Worm (Caenorhabditis elegans) whole organism, L4/young adult: ENCODE data around the gene fbxb-98.

Source experiments
- W03F9.2 ChIP-seq: fragments of 150-350 bp; optimal IDR thresholded peaks from 2 replicates; lab custom pipeline; 2014; ENCODE audit warnings: missing biosample characterization, missing genetic modification characterization
- dao-5 ChIP-seq: sonication (generic microtip); optimal IDR thresholded peaks from 2 replicates; lab custom pipeline; 2016; ENCODE audit warnings: missing genotype, missing genetic modification characterization, moderate library complexity, missing compliant biosample characterization
- him-1 ChIP-seq: sonication (generic microtip); optimal IDR thresholded peaks from 2 replicates; lab custom pipeline; 2016; ENCODE audit warnings: missing genotype, missing genetic modification reagents, missing genetic modification characterization, missing compliant biosample characterization

Gene fbxb-98

DNA sequence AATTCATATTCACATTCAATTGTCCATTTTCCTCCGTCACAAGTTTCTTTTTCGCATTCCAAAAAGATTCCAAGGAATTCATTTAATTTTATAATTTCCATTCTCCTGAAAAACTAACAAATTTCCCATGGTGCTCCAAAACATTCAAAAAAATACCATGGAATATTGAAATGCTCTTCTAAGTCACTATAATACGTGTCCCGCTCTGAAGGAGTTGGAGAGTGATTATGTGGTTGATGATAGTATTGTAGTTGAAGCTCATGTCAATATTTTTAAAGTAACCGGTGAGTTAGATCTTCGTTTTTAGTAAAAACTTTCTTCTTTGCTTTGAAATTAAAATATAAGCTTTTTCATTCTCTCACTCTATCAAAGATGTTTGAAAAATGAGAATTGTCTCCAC, 28.2 kb downstream of the fbxb-98 start, which contains the start of gene math-9:
Gene math-9 (minus strand): TSS at position 101 of the 400 bp plus-strand sequence.
- TF ChIP-seq dao-5 (tag; lab: Kevin White, UChicago) = no peak
- TF ChIP-seq W03F9.2 (tag; lab: Kevin White, UChicago) = no peak
- TF ChIP-seq him-1 = no peak

DNA sequence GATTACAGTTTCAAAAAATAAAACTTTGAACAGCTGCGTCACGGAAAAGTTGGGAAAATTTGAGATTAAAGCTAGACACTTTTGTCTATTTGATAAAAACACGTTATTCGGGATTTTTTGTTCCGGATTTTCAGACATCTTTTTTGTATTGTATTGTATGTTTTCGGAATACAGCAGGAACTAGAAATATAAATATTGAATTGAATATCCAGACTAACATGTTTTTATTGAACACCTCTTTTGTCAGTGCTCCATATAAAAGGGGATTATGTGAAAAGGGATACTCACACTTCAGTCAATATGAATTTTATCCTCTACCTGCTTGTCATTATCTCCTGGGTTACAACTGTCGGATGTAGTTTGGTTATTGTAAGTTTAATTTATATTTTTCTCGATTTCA, 31.5 kb downstream of the fbxb-98 start, which contains the start of gene C16C4.1:
Gene C16C4.1 (plus strand): TSS at position 301 of the 400 bp plus-strand sequence.
- no peak for TF ChIP-seq dao-5 (tag; lab: Kevin White, UChicago)
- no peak for TF ChIP-seq W03F9.2 (tag; lab: Kevin White, UChicago)
- no peak for TF ChIP-seq him-1

DNA sequence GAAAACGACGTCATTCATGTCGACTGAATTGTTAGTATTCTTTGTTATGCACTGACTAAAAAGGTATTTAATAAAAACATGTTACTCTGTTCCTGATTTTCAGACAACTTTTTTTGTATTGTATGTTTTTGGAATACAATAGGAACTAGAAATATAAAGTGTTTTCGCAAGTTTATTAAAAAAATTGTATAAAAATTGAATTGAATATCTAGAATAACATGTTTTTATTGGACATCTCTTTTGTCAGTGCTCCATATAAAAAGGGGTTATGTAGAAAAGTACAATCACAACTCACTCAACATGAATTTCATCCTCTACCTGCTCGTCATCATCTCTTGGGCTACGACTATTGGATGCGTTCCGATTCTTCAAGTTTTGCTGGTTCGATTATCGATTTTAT, 32.8 kb downstream of the fbxb-98 start, which contains the start of gene C46F9.5:
Gene C46F9.5 (plus strand): TSS at position 301 of the 400 bp plus-strand sequence.
- no peak for TF ChIP-seq him-1
- no peak for TF ChIP-seq W03F9.2 (tag; lab: Kevin White, UChicago)
- TF ChIP-seq dao-5 (tag; lab: Kevin White, UChicago) = no peak

DNA sequence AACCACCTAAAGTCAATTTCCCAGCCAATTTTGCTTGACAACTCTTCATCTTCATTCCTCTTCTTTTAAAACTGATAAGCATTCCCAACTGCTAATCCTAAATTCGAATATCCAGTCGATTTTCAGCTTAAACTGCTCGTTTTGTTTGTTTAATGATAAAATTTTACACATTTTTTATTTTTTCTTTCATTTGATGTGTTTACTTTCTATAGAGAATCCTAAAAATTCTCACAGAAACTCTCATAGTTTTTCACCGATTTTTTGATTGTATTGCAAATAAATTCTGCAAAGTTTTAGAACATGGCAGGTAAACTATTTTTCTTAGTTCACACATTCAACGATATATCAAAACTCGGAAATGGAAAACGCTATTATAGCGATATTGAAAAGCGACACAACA, 33.3 kb downstream of the fbxb-98 start, which contains the start of gene math-25:
Gene math-25 (plus strand): TSS at position 301 of the 400 bp plus-strand sequence.
- no peak for TF ChIP-seq him-1
- no peak for TF ChIP-seq W03F9.2 (tag; lab: Kevin White, UChicago)
- no peak for TF ChIP-seq dao-5 (tag; lab: Kevin White, UChicago)

DNA sequence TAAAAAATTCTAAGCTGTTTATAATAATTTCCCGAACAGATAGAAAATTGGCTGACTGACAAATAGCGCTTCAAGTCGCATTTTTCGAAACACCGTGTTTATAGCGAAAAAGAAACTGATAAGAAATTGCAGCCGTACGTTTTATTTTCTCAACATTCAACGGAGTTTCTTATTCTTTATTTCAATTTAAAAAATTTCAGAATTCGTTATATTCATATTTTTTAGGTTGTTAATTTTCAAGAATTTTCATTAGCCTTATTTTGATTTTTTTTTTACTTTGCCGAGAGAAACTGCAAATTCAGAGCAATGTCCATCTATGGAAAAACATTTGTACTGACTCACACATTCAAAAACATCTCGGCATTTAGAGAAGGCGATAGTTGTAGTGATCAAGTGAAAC, 35.5 kb downstream of the fbxb-98 start, which contains the start of gene C46F9.6:
Gene C46F9.6 (plus strand): TSS at position 301 of the 400 bp plus-strand sequence.
- no peak for TF ChIP-seq dao-5 (tag; lab: Kevin White, UChicago)
- TF ChIP-seq him-1 = no peak
- no peak for TF ChIP-seq W03F9.2 (tag; lab: Kevin White, UChicago)

DNA sequence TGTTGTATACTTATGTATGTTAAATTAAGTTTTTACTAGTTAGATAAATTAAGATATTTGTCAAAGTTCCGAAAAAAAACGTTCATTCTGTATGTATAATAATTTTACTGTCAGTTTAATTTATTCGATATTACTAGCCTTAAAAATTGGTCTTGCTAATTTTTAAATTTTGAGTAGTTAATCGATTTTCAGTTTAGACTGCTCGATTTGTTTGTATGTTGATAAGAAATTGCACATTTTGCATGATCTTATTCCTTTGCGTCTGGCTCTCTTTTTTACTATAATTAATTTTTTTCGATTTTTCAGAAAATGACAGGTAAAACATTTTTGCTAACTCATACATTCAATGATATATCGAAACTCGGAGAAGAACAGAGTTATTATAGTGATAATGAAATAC, 37.5 kb downstream of the fbxb-98 start, which contains the start of gene math-24:
Gene math-24 (plus strand): TSS at position 301 of the 400 bp plus-strand sequence.
- TF ChIP-seq W03F9.2 (tag; lab: Kevin White, UChicago) (no peak), him-1 (no peak), dao-5 (tag; lab: Kevin White, UChicago) (no peak)

DNA sequence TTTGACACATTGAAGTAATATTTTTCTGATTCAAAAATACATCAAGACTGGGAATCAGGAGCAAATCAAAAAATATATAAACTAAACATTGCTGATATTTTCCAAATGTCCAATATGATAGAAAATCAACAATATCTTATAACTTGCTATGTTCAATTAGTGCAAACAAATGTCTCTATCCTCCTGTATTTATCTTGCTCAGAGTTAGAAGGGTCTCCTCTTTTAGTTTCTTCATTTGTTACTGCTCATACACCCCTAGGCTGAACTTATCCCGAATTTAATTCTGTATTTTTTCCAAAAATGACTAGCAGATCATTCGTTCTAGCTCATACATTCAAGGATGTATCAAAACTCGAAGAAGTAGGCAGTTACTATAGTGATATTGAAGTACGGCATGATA, 39.5 kb downstream of the fbxb-98 start, which contains the start of gene math-23:
Gene math-23 (plus strand): TSS at position 301 of the 400 bp plus-strand sequence.
- no peak for TF ChIP-seq W03F9.2 (tag; lab: Kevin White, UChicago)
- no peak for TF ChIP-seq dao-5 (tag; lab: Kevin White, UChicago)

DNA sequence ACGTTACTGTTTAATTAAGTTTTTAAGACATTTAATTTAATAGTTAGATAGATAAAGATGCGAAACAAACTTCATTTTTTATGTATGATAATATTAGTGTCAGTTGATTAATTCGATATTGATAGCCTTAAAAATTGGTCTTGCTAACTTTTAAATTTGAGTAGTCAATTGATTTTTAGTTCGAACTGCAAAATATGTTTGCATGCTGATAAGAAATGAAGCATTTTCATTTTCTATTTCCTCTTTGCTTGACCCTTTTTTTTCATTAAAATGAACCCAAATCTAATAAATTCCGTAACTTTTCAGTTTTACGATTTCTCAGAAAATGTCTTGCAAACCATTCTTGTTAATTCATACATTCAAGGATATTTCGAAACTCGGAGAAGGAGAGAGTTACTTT, 42.7 kb downstream of the fbxb-98 start, which contains the start of gene math-22:
Gene math-22 (plus strand): TSS at position 301 of the 400 bp plus-strand sequence.
- TF ChIP-seq dao-5 (tag; lab: Kevin White, UChicago) (no peak), him-1 (no peak), W03F9.2 (tag; lab: Kevin White, UChicago) (no peak)

DNA sequence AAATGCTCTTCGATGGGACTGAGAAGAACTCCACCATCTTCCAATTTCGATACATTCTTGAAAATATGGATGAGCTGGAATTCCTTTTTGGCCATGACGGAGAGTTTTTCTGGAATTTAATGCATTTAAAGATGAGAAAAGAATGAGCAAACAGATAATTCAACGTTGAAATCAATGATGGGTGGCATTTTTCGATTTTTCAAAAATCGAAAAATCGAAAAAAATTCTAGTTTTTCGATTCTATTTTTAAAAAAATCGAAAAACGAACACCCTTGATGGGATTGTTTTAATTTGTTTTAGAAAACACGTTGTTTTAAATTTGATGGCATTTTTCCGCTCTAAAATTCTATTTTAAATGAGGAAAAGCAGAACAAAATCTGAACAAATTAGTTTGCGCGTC, 50.3 kb downstream of the fbxb-98 start, which contains the start of gene math-31:
Gene math-31 (minus strand): TSS at position 101 of the 400 bp plus-strand sequence.
- no peak for TF ChIP-seq W03F9.2 (tag; lab: Kevin White, UChicago)
- no peak for TF ChIP-seq dao-5 (tag; lab: Kevin White, UChicago)
- TF ChIP-seq him-1 = no peak
